Worm (Caenorhabditis elegans): ENCODE measurements around the gene math-38.

ce11 chrII:1550501-1550900 is 29.3 kb downstream of the math-38 start, which contains the start of the genes fbxb-52 and fbxb-51:
- TF ChIP-seq pes-1 (GFP tag; IDR thresholded peaks at IDR 0.05), result no peak
- no peak for TF ChIP-seq hmg-4 (GFP tag; optimal IDR thresholded peaks at IDR 0.05)
- TF ChIP-seq tbx-37 (GFP tag; conservative IDR thresholded peaks at IDR 0.05), result no peak
- no peak for TF ChIP-seq ama-1 (optimal IDR thresholded peaks at IDR 0.05)
- no peak for TF ChIP-seq flt-1 (GFP tag; IDR thresholded peaks at IDR 0.05)
- TF ChIP-seq aly-1 (tag; optimal IDR thresholded peaks at IDR 0.05), result no peak
- no peak for TF ChIP-seq tbx-11 (GFP tag; IDR thresholded peaks at IDR 0.05)
- TF ChIP-seq hmbx-1 (tag; optimal IDR thresholded peaks at IDR 0.05), result no peak
- no peak for TF ChIP-seq tra-4 (tag; optimal IDR thresholded peaks at IDR 0.05)
- no peak for TF ChIP-seq sea-1 (GFP tag; conservative IDR thresholded peaks at IDR 0.05)

Measured in whole organism, early embryonic.